Fruit fly (Drosophila melanogaster) whole organism: ENCODE results near the gene CG31204.
A peak's percentile ranks its signal among the peaks of the same experiment; 100 is the strongest.

Experiments used
- CG8478 ChIP-seq: fragments of >200 bp; optimal IDR thresholded peaks from 2 replicates; lab custom pipeline; 2018; ENCODE audit warnings: inconsistent platforms
- Dll ChIP-seq: fragments of >200 bp; optimal IDR thresholded peaks from 2 replicates; lab custom pipeline; 2017
- EcR ChIP-seq, 2 experiments: fragments of >200 bp; optimal IDR thresholded peaks; 2 replicates each; lab custom pipeline; 2017; ENCODE audit warnings: missing biosample characterization in 2 of 2, missing genetic modification characterization in 2 of 2, missing genetic modification reagents in 2 of 2
- pan ChIP-seq: fragments of >200 bp; optimal IDR thresholded peaks from 2 replicates; lab custom pipeline; 2017
- psq ChIP-seq: fragments of >200 bp; optimal IDR thresholded peaks from 2 replicates; lab custom pipeline; 2017
- usp ChIP-seq: fragments of >200 bp; optimal IDR thresholded peaks from 2 replicates; lab custom pipeline; 2017; ENCODE audit warnings: missing biosample characterization, missing genetic modification characterization, mixed read lengths

The CG31204 gene

dm6 chr3R:31407026-31407654 lies 13.8 kb upstream of the CG31204 start:
- TF ChIP-seq EcR (GFP tag; optimal IDR thresholded peaks at IDR 0.05; lab: Kevin White, UChicago) (no peak), pan (lab: Kevin White, UChicago) (no peak), usp (GFP tag; lab: Kevin White, UChicago) (no peak), psq (lab: Kevin White, UChicago) (no peak), Dll (no peak), CG8478 (lab: Kevin White, UChicago) (no peak)

- TF ChIP-seq CG8478 (lab: Kevin White, UChicago) (peak; percentile 12), pan (lab: Kevin White, UChicago) (no peak)
Measured at dm6 chr3R:31405277-31406207, 12.2 kb upstream of the CG31204 start, which contains the start of gene PNPase. PNPase (minus strand) TSS chr3R:31405452.

dm6 chr3R:31404499-31405276 lies 11.4 kb upstream of the CG31204 start, which contains the start of gene Gprk2:
Gprk2 (plus strand) TSS chr3R:31405245.
- TF ChIP-seq usp (GFP tag; lab: Kevin White, UChicago) (no peak), EcR (GFP tag; optimal IDR thresholded peaks at IDR 0.05; lab: Kevin White, UChicago) (no peak), Dll (no peak), pan (lab: Kevin White, UChicago) (no peak), CG8478 (lab: Kevin White, UChicago) (no peak), psq (lab: Kevin White, UChicago) (no peak)

- TF ChIP-seq psq (lab: Kevin White, UChicago), result no peak
- no peak for TF ChIP-seq EcR (GFP tag; optimal IDR thresholded peaks at IDR 0.05; lab: Kevin White, UChicago)
- TF ChIP-seq usp (GFP tag; lab: Kevin White, UChicago), result no peak
- no peak for TF ChIP-seq CG8478 (lab: Kevin White, UChicago)
- TF ChIP-seq Dll, result no peak
- TF ChIP-seq pan (lab: Kevin White, UChicago), result no peak
Measured at dm6 chr3R:31395222-31395831, 2.0 kb upstream of the CG31204 start, which contains the start of the genes Ugt35D1 and Gcn2. Ugt35D1 (minus strand) TSS chr3R:31395304. Gcn2 (plus strand) TSS chr3R:31395660.

- TF ChIP-seq pan (lab: Kevin White, UChicago) (no peak), usp (GFP tag; lab: Kevin White, UChicago) (no peak), psq (lab: Kevin White, UChicago) (no peak), EcR (GFP tag; optimal IDR thresholded peaks at IDR 0.05; lab: Kevin White, UChicago) (no peak), CG8478 (lab: Kevin White, UChicago) (no peak), Dll (no peak)
Measured at dm6 chr3R:31385820-31386330, 7.5 kb downstream of the CG31204 start.

- TF ChIP-seq Dll (no peak), EcR (GFP tag; optimal IDR thresholded peaks at IDR 0.05; lab: Kevin White, UChicago) (no peak), CG8478 (lab: Kevin White, UChicago) (no peak)
Measured at dm6 chr3R:31384108-31384507, 9.2 kb downstream of the CG31204 start.

- TF ChIP-seq CG8478 (lab: Kevin White, UChicago), result no peak
- TF ChIP-seq Dll, result peak; percentile 41
- TF ChIP-seq usp (GFP tag; lab: Kevin White, UChicago), result no peak
- TF ChIP-seq psq (lab: Kevin White, UChicago), result no peak
Measured at dm6 chr3R:31381861-31382260, 11.5 kb downstream of the CG31204 start, which contains the start of gene CG1607. CG1607 (plus strand) TSS chr3R:31382109.

dm6 chr3R:31381216-31381688 lies 12.1 kb downstream of the CG31204 start:
- TF ChIP-seq psq (lab: Kevin White, UChicago) (no peak), pan (lab: Kevin White, UChicago) (peak; percentile 88), CG8478 (lab: Kevin White, UChicago) (no peak)

dm6 chr3R:31380489-31380888 lies 12.8 kb downstream of the CG31204 start:
- no peak for TF ChIP-seq usp (GFP tag; lab: Kevin White, UChicago)
- no peak for TF ChIP-seq CG8478 (lab: Kevin White, UChicago)
- TF ChIP-seq pan (lab: Kevin White, UChicago), result no peak
- TF ChIP-seq Dll, result no peak
- no peak for TF ChIP-seq EcR (GFP tag; optimal IDR thresholded peaks at IDR 0.05; lab: Kevin White, UChicago)
- no peak for TF ChIP-seq psq (lab: Kevin White, UChicago)

dm6 chr3R:31372127-31372526 lies 21.2 kb downstream of the CG31204 start, which contains the start of gene gskt:
gskt (plus strand) TSS chr3R:31372427.
- TF ChIP-seq CG8478 (lab: Kevin White, UChicago), result no peak

dm6 chr3R:31370204-31370603 lies 23.1 kb downstream of the CG31204 start:
- TF ChIP-seq pan (lab: Kevin White, UChicago) (no peak), EcR (GFP tag; optimal IDR thresholded peaks at IDR 0.05; lab: Kevin White, UChicago) (no peak), CG8478 (lab: Kevin White, UChicago) (no peak), usp (GFP tag; lab: Kevin White, UChicago) (no peak), psq (lab: Kevin White, UChicago) (no peak), Dll (no peak)
